Worm (Caenorhabditis elegans) whole organism, L2 larva: ENCODE measurements around the gene pqn-65.

ENCODE experiments used
- C34F6.9 ChIP-seq: fragments of 150-350 bp; optimal IDR thresholded peaks from 2 replicates; lab custom pipeline; 2014; ENCODE audit warnings: missing biosample characterization, missing genetic modification characterization
- F13H6.1 ChIP-seq: sonication (generic microtip); optimal IDR thresholded peaks from 2 replicates; lab custom pipeline; 2016; ENCODE audit warnings: missing genetic modification characterization, missing compliant biosample characterization
- Y55F3AM.14 ChIP-seq: fragments of 200-800 bp; sonication (Bioruptor generic); optimal IDR thresholded peaks from 2 replicates; lab custom pipeline; 2018; ENCODE audit warnings: mild to moderate bottlenecking, missing genetic modification characterization, missing compliant biosample characterization
- alr-1 ChIP-seq: fragments of 150-350 bp; optimal IDR thresholded peaks from 2 replicates; lab custom pipeline; 2014; ENCODE audit warnings: missing biosample characterization, missing genetic modification characterization
- aly-2 ChIP-seq: fragments of 150-350 bp; optimal IDR thresholded peaks from 2 replicates; lab custom pipeline; 2014; ENCODE audit warnings: missing biosample characterization, missing genetic modification characterization
- ama-1 ChIP-seq: fragments of 150-350 bp; optimal IDR thresholded peaks from 2 replicates; lab custom pipeline; 2018; ENCODE audit warnings: inconsistent platforms
- ceh-16 ChIP-seq: fragments of 150-350 bp; optimal IDR thresholded peaks from 2 replicates; lab custom pipeline; 2014; ENCODE audit warnings: missing biosample characterization, missing genetic modification characterization
- crh-2 ChIP-seq: sonication (generic microtip); optimal IDR thresholded peaks from 2 replicates; lab custom pipeline; 2017; ENCODE audit warnings: missing biosample characterization, missing genetic modification characterization
- egl-27 ChIP-seq: sonication (generic microtip); optimal IDR thresholded peaks from 3 replicates; lab custom pipeline; 2017; ENCODE audit warnings: missing biosample characterization, missing genetic modification reagents, missing genetic modification characterization
- elt-1 ChIP-seq: fragments of 150-350 bp; optimal IDR thresholded peaks from 2 replicates; lab custom pipeline; 2014; ENCODE audit warnings: missing biosample characterization, missing genetic modification characterization
- fos-1 ChIP-seq: fragments of 150-350 bp; optimal IDR thresholded peaks from 2 replicates; lab custom pipeline; 2014; ENCODE audit warnings: missing biosample characterization, missing genetic modification characterization
- gmeb-1 ChIP-seq: fragments of 150-350 bp; optimal IDR thresholded peaks from 2 replicates; lab custom pipeline; 2014; ENCODE audit warnings: missing biosample characterization, missing genetic modification characterization
- lin-13 ChIP-seq: fragments of 150-350 bp; optimal IDR thresholded peaks from 2 replicates; lab custom pipeline; 2014; ENCODE audit warnings: missing biosample characterization, missing genetic modification reagents, missing genetic modification characterization
- lin-39 ChIP-seq: fragments of 150-350 bp; optimal IDR thresholded peaks from 2 replicates; lab custom pipeline; 2014; ENCODE audit warnings: missing biosample characterization, missing genetic modification reagents, missing genetic modification characterization
- mab-5 ChIP-seq: fragments of 150-350 bp; optimal IDR thresholded peaks from 2 replicates; lab custom pipeline; 2014; ENCODE audit warnings: missing biosample characterization, missing genetic modification characterization
- mbf-1 ChIP-seq: sonication (generic microtip); optimal IDR thresholded peaks from 2 replicates; lab custom pipeline; 2017; ENCODE audit warnings: missing biosample characterization, missing genetic modification characterization
- mdl-1 ChIP-seq, 2 experiments: fragments of 150-350 bp in 1 of 2; sonication (generic microtip) in 1 of 2; optimal IDR thresholded peaks; 2 replicates each; lab custom pipeline; 2017; ENCODE audit warnings: missing biosample characterization in 2 of 2, missing genetic modification characterization in 2 of 2
- nhr-129 ChIP-seq: fragments of 150-350 bp; optimal IDR thresholded peaks from 2 replicates; lab custom pipeline; 2014; ENCODE audit warnings: missing biosample characterization, missing genetic modification characterization
- nhr-21 ChIP-seq: fragments of 150-350 bp; optimal IDR thresholded peaks from 2 replicates; lab custom pipeline; 2014; ENCODE audit warnings: missing biosample characterization, missing genetic modification characterization
- nhr-25 ChIP-seq: fragments of 150-350 bp; sonication (generic microtip); optimal IDR thresholded peaks from 3 replicates; lab custom pipeline; 2014; ENCODE audit warnings: missing biosample characterization, missing genetic modification characterization
- nhr-6 ChIP-seq: fragments of 150-350 bp; optimal IDR thresholded peaks from 2 replicates; lab custom pipeline; 2014; ENCODE audit warnings: missing biosample characterization, missing genetic modification characterization
- sem-4 ChIP-seq: fragments of 150-350 bp; optimal IDR thresholded peaks from 2 replicates; lab custom pipeline; 2014; ENCODE audit warnings: missing biosample characterization, missing genetic modification reagents, missing genetic modification characterization
- skn-1 ChIP-seq: sonication (generic microtip); optimal IDR thresholded peaks from 2 replicates; lab custom pipeline; 2017; ENCODE audit warnings: missing biosample characterization, missing genetic modification characterization
- sma-9 ChIP-seq, 2 experiments: fragments of 150-350 bp in 1 of 2; sonication (generic microtip) in 1 of 2; optimal IDR thresholded peaks; 2 replicates each; lab custom pipeline; 2014 to 2016; ENCODE audit warnings: missing genetic modification characterization in 2 of 2, mild to moderate bottlenecking in 1 of 2, missing biosample characterization in 1 of 2, missing compliant biosample characterization in 1 of 2, missing genetic modification reagents in 1 of 2, moderate library complexity in 1 of 2
- unc-62 ChIP-seq: fragments of 150-350 bp; optimal IDR thresholded peaks from 2 replicates; lab custom pipeline; 2014; ENCODE audit warnings: missing biosample characterization, missing genetic modification reagents, missing genetic modification characterization
- ztf-1 ChIP-seq: fragments of 200-800 bp; sonication (Bioruptor generic); conservative IDR thresholded peaks from 2 replicates; pipeline ENCODE4 v1.3.6; 2022; ENCODE audit warnings: missing genetic modification characterization, missing compliant biosample characterization
- ztf-11 ChIP-seq: sonication (generic microtip); optimal IDR thresholded peaks from 2 replicates; lab custom pipeline; 2017; ENCODE audit warnings: missing biosample characterization, missing genetic modification characterization
- ztf-4 ChIP-seq: fragments of 150-350 bp; optimal IDR thresholded peaks from 2 replicates; lab custom pipeline; 2014; ENCODE audit warnings: missing biosample characterization, missing genetic modification characterization

pqn-65 gene

DNA sequence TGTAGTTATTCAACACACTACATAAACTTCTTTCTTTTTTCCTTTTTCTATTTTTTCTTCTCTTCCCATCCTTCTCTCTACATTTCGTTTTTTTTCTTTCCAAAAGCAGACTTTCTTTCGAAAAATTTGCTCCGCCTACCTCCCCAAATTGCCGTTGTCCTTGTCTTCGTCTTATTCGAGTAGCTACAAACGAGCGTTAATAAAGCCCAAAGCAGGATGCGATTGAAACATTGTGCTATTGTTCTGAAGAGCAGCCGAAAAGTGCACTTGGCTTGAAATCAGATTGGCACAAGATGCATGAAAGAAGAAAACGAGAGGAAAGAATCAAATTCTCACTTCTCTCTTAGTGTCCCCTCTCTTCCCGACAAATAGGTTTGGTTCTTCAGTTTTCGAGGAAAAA, 44.6 kb downstream of the pqn-65 start:
- TF ChIP-seq ama-1 (lab: Kevin White, UChicago), result no peak
- no peak for TF ChIP-seq ztf-4 (tag; lab: Kevin White, UChicago)
- peak; percentile 7 for TF ChIP-seq C34F6.9 (tag; lab: Kevin White, UChicago)

DNA sequence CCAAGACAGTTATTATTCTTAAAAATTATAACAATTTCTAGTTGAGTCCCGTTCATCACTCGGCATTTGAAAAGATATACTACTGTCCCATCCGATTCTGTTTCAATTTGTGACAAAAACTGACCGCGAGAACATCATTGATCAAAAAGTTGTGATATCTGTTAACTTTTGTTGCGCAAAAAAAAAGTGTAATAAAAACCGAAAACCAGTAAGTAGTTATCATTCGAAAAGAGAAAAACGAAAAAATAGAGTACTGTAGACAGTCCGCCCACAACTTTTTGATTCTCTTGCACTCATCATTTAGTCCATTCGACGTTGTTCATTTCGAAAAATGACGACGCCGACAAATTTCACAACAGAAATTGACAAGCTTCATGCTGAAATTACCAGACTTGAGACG, 48.3 kb downstream of the pqn-65 start, which contains the start of gene amt-1:
Gene amt-1, plus strand, starts transcription at position 301 of the 400 bp plus-strand sequence.
- TF ChIP-seq sma-9 (GFP tag; optimal IDR thresholded peaks at IDR 0.05; lab: Kevin White, UChicago), result no peak
- no peak for TF ChIP-seq sma-9 (tag; optimal IDR thresholded peaks at IDR 0.05; lab: Kevin White, UChicago)
- TF ChIP-seq nhr-6 (tag; lab: Kevin White, UChicago), result no peak
- TF ChIP-seq unc-62 (GFP tag; lab: Kevin White, UChicago), result no peak
- no peak for TF ChIP-seq mbf-1
- no peak for TF ChIP-seq elt-1
- no peak for TF ChIP-seq ceh-16

DNA sequence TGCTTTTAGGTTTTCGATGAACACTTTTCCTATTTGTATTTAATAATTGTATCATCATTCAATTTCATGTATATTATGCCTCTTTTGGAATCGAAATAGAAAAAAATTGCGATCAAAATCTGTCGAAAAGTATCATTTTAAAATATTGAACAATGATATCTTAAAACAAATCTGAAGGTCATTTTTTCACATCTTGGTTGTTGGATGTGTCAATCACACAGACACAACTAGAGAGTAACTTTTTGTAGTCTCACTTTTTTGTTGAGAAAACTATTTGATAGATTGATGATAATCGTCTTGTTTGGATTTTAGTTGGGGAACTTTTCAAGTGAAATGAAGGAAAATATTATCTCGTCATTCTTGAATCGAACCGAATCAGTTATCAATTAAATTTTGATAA, 50.2 kb downstream of the pqn-65 start:
- no peak for TF ChIP-seq unc-62 (GFP tag; lab: Kevin White, UChicago)
- no peak for TF ChIP-seq lin-13 (GFP tag; lab: Kevin White, UChicago)
- no peak for TF ChIP-seq alr-1
- TF ChIP-seq sma-9 (GFP tag; optimal IDR thresholded peaks at IDR 0.05; lab: Kevin White, UChicago), result peak; percentile 48
- TF ChIP-seq sma-9 (tag; optimal IDR thresholded peaks at IDR 0.05; lab: Kevin White, UChicago), result no peak

DNA sequence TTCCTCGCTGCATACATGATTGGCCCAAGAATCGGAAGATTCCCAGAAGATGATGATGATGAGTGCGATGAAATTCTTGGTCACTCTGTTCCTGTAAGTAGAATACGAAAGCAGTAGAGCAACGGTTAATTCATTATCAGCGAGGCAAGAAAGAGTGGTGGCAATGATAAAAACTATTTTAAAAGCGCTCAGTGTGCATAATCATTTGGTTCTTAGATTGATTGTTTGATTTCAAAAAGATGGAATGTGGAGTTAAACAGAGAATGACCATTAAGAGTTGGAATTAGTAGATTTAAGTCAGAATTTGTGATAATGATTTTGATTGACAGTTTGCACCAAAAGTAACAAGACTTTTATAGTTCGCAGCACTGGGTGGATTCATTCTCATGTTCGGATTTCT, 52.3 kb downstream of the pqn-65 start:
- TF ChIP-seq fos-1 (tag; lab: Kevin White, UChicago), result peak; percentile 29
- TF ChIP-seq crh-2 (tag; lab: Kevin White, UChicago), result no peak
- TF ChIP-seq ama-1 (lab: Kevin White, UChicago), result no peak
- TF ChIP-seq sma-9 (GFP tag; optimal IDR thresholded peaks at IDR 0.05; lab: Kevin White, UChicago), result peak; percentile 23
- no peak for TF ChIP-seq sma-9 (tag; optimal IDR thresholded peaks at IDR 0.05; lab: Kevin White, UChicago)

DNA sequence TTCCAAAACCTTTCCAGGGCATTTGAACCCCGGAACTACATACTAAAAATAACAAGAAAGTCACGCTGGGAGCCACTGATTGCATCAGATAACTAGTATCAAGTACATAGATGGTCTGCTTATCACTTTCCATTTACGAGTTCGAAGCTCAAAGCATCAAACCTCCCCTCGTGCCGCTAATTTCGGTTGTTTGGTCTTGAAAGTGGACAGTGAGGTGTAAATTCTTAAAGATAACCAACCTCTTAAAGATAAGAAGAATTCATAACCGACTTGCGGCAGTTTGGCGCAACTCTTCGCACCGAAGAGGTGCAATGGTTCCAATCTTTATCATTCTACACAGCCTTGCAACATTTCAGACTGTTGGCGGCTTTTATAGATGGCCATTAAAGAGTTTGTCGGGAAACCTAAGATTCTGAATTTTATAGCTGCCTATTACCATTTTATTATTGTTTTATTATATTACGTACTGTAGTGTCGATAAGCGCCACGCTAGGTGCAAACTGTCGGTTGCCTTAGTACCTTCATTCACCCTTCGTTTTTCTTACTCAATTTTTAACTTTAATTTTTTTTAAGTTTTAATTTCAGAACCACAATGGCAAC, 54.6 kb downstream of the pqn-65 start, which contains the start of gene amt-4:
Gene amt-4, plus strand, starts transcription at position 586 of the 600 bp plus-strand sequence.
- TF ChIP-seq mdl-1 (tag; optimal IDR thresholded peaks at IDR 0.05; lab: Kevin White, UChicago), result peak in 1 of 2 experiments; percentile 56
- TF ChIP-seq crh-2 (tag; lab: Kevin White, UChicago), result peak; percentile 45
- TF ChIP-seq alr-1, result no peak
- peak; percentile 42 for TF ChIP-seq gmeb-1 (tag; lab: Kevin White, UChicago)
- TF ChIP-seq F13H6.1 (tag; lab: Kevin White, UChicago), result peak; percentile 50
- TF ChIP-seq aly-2 (tag; lab: Kevin White, UChicago), result no peak
- TF ChIP-seq fos-1 (tag; lab: Kevin White, UChicago), result peak; percentile 80
- no peak for TF ChIP-seq lin-13 (GFP tag; lab: Kevin White, UChicago)
- TF ChIP-seq nhr-129 (tag; lab: Kevin White, UChicago), result peak; percentile 79
- TF ChIP-seq sma-9 (GFP tag; optimal IDR thresholded peaks at IDR 0.05; lab: Kevin White, UChicago), result peak; percentile 82
- no peak for TF ChIP-seq sma-9 (tag; optimal IDR thresholded peaks at IDR 0.05; lab: Kevin White, UChicago)

DNA sequence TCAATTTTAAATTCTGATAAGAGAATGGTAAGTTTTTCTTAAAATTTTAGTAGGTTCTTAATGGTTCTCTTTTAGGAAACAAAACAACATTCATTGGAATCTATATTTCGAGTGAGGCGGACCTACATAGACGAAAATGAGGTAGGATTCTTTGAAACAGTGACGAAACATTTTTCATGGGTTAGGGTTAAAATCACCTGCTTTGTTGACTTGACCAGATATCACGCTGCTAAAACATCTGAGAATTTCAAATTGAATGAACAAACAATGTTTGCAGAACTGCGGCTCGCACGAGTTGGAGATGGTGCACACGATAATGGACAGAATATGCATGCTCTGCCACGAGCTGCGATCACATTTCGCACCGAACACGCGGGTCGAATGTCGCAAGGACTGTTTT, 57.1 kb downstream of the pqn-65 start:
- TF ChIP-seq ztf-11 (tag; lab: Kevin White, UChicago), result no peak
- no peak for TF ChIP-seq ztf-1
- no peak for TF ChIP-seq skn-1 (tag; lab: Kevin White, UChicago)
- TF ChIP-seq ama-1 (lab: Kevin White, UChicago), result no peak
- no peak for TF ChIP-seq mbf-1
- no peak for TF ChIP-seq lin-39
- no peak for TF ChIP-seq mab-5 (tag; lab: Kevin White, UChicago)
- no peak for TF ChIP-seq gmeb-1 (tag; lab: Kevin White, UChicago)
- no peak for TF ChIP-seq nhr-6 (tag; lab: Kevin White, UChicago)

DNA sequence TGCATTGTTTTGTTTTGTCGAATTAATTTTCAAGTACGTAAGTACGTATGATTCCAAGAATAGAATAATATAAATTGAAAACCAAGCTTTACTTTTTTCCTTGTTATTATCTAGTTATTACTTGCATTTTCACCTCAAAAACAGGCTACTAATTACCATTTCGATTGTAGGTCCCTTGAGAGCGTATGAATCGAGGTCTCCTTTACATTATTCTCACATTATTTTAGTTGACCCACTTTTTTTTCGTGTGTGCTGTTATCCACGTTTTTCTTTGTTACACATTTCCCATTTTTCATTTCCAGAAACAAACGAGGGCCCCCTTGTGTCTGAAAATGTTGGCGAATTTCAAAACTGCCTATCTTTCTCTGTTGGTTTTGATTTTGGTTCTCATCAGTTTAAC, 57.6 kb downstream of the pqn-65 start, which contains the start of gene C05E11.6:
Gene C05E11.6, plus strand, starts transcription at position 301 of the 400 bp plus-strand sequence.
- TF ChIP-seq nhr-25 (tag; lab: Kevin White, UChicago), result no peak
- TF ChIP-seq nhr-21 (tag; lab: Kevin White, UChicago), result no peak
- TF ChIP-seq lin-39, result no peak
- TF ChIP-seq egl-27 (tag; lab: Kevin White, UChicago), result no peak
- TF ChIP-seq skn-1 (tag; lab: Kevin White, UChicago), result no peak
- TF ChIP-seq sem-4 (tag; lab: Kevin White, UChicago), result no peak
- TF ChIP-seq C34F6.9 (tag; lab: Kevin White, UChicago), result no peak
- TF ChIP-seq Y55F3AM.14 (GFP tag; lab: Kevin White, UChicago), result no peak
- TF ChIP-seq lin-13 (GFP tag; lab: Kevin White, UChicago), result no peak
